Worm (Caenorhabditis elegans) whole organism, L4/young adult: ENCODE results near the gene ape-1.

Experiments used
- dao-5 ChIP-seq: sonication (generic microtip); optimal IDR thresholded peaks from 2 replicates; lab custom pipeline; 2016; ENCODE audit warnings: missing genotype, missing genetic modification characterization, moderate library complexity, missing compliant biosample characterization
- him-1 ChIP-seq: sonication (generic microtip); optimal IDR thresholded peaks from 2 replicates; lab custom pipeline; 2016; ENCODE audit warnings: missing genotype, missing genetic modification reagents, missing genetic modification characterization, missing compliant biosample characterization

DNA sequence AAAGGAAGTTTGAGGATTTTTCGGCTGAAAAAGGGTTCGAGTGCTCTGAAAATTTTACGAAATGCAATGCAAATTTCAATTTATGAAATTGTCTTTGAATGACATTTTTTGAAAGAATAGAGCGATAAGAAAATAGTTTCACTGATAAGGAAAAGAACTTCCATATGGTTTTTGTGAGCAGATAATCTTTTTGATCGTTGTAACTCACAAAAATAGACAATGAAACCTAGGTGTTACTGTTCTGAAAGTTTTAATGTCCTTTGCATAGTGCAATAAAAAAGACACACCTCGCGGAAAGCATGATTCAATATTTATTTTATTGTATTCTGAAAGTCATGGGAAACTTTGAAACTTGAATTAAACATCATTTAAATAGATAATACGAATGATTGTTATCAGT is 41.2 kb downstream of the ape-1 start:
- TF ChIP-seq him-1 (tag; lab: Kevin White, UChicago) = no peak
- no peak for TF ChIP-seq dao-5
